Fruit fly (Drosophila melanogaster) whole organism, embryonic: ENCODE data around the gene CG44303.

ENCODE experiments used
- Atf6 ChIP-seq: fragments of 200-800 bp; sonication (Bioruptor generic); IDR thresholded peaks from 2 replicates; pipeline ENCODE4 v1.3.6; 2022; ENCODE audit warnings: missing biosample characterization, missing genetic modification characterization
- CG1024 ChIP-seq: fragments of 200-800 bp; sonication (Bioruptor generic); IDR thresholded peaks from 2 replicates; pipeline ENCODE4 v1.3.6; 2022; ENCODE audit warnings: missing biosample characterization, missing genetic modification characterization
- CG12391 ChIP-seq: fragments of 200-800 bp; sonication (Bioruptor generic); optimal IDR thresholded peaks from 3 replicates; lab custom pipeline; 2018; ENCODE audit warnings: missing biosample characterization, mild to moderate bottlenecking, missing genetic modification characterization, moderate library complexity
- CG13123 ChIP-seq: fragments of 200-800 bp; sonication (Bioruptor generic); optimal IDR thresholded peaks from 2 replicates; lab custom pipeline; 2016; ENCODE audit warnings: missing biosample characterization, missing genetic modification characterization
- CG1603 ChIP-seq: fragments of 200-800 bp; sonication (Bioruptor generic); optimal IDR thresholded peaks from 2 replicates; lab custom pipeline; 2019; ENCODE audit warnings: missing biosample characterization, mild to moderate bottlenecking, missing genetic modification characterization, moderate library complexity
- CG17359 ChIP-seq: fragments of 200-800 bp; sonication (Bioruptor generic); optimal IDR thresholded peaks from 3 replicates; lab custom pipeline; 2018; ENCODE audit warnings: missing biosample characterization, mild to moderate bottlenecking, missing genetic modification characterization, moderate library complexity
- CG17361 ChIP-seq: fragments of 200-800 bp; sonication (Bioruptor generic); IDR thresholded peaks from 3 replicates; pipeline ENCODE4 v1.3.6; 2022; ENCODE audit warnings: missing biosample characterization, missing genetic modification characterization
- CG17829 ChIP-seq: fragments of 200-800 bp; optimal IDR thresholded peaks from 2 replicates; lab custom pipeline; 2019; ENCODE audit warnings: missing biosample characterization, mild to moderate bottlenecking, missing genetic modification characterization, moderate library complexity
- CG1832 ChIP-seq: fragments of 200-800 bp; sonication (Bioruptor generic); optimal IDR thresholded peaks from 2 replicates; lab custom pipeline; 2017; ENCODE audit warnings: missing biosample characterization, mild to moderate bottlenecking, missing genetic modification characterization, inconsistent platforms
- CG2199 ChIP-seq: fragments of 200-800 bp; sonication (Bioruptor generic); IDR thresholded peaks from 3 replicates; pipeline ENCODE4 v1.3.6; 2022; ENCODE audit warnings: missing biosample characterization, missing genetic modification characterization
- CG2712 ChIP-seq: fragments of 200-800 bp; optimal IDR thresholded peaks from 3 replicates; lab custom pipeline; 2019; ENCODE audit warnings: missing biosample characterization, mild to moderate bottlenecking, missing genetic modification characterization, moderate library complexity
- CG31224 ChIP-seq: fragments of 200-800 bp; sonication (Bioruptor generic); IDR thresholded peaks from 2 replicates; pipeline ENCODE4 v1.3.6; 2022; ENCODE audit warnings: missing biosample characterization, missing genetic modification characterization
- CG42726 ChIP-seq: fragments of 200-800 bp; sonication (Bioruptor generic); IDR thresholded peaks from 2 replicates; pipeline ENCODE4 v1.3.6; 2022; ENCODE audit warnings: missing biosample characterization, missing genetic modification characterization; ENCODE audit not compliant: partially characterized antibody
- CG4820 ChIP-seq: fragments of 200-800 bp; sonication (Bioruptor generic); optimal IDR thresholded peaks from 3 replicates; lab custom pipeline; 2016; ENCODE audit warnings: missing biosample characterization, missing genetic modification characterization
- CG5180 ChIP-seq: fragments of 200-800 bp; sonication (Bioruptor generic); optimal IDR thresholded peaks from 3 replicates; lab custom pipeline; 2017; ENCODE audit warnings: missing biosample characterization, missing genetic modification characterization, mild to moderate bottlenecking, moderate library complexity, missing genetic modification reagents
- CG7745 ChIP-seq: fragments of 200-800 bp; sonication (Bioruptor generic); optimal IDR thresholded peaks from 2 replicates; lab custom pipeline; 2018; ENCODE audit warnings: missing biosample characterization, mild to moderate bottlenecking, missing genetic modification characterization, moderate library complexity
- CG7963 ChIP-seq: fragments of 200-800 bp; sonication (Bioruptor generic); IDR thresholded peaks from 3 replicates; pipeline ENCODE4 v1.3.6; 2022; ENCODE audit warnings: missing biosample characterization, missing genetic modification characterization; ENCODE audit not compliant: partially characterized antibody
- CG8388 ChIP-seq: fragments of 200-800 bp; sonication (Bioruptor generic); optimal IDR thresholded peaks from 2 replicates; lab custom pipeline; 2019; ENCODE audit warnings: missing biosample characterization, mild to moderate bottlenecking, missing genetic modification characterization, moderate library complexity
- CG9727 ChIP-seq: fragments of 200-800 bp; sonication (Bioruptor generic); optimal IDR thresholded peaks from 3 replicates; lab custom pipeline; 2017; ENCODE audit warnings: missing biosample characterization, mild to moderate bottlenecking, missing genetic modification characterization
- D ChIP-seq, 2 experiments: fragments of 200-800 bp in 1 of 2; fragments of >200 bp in 1 of 2; sonication (Bioruptor generic) in 1 of 2; optimal IDR thresholded peaks; 2 replicates in 1 of 2; 3 replicates in 1 of 2; lab custom pipeline; 2017; ENCODE audit warnings: mild to moderate bottlenecking in 1 of 2, missing biosample characterization in 1 of 2, missing genetic modification characterization in 1 of 2, missing genetic modification reagents in 1 of 2
- Hr51 ChIP-seq, 2 experiments: fragments of 200-800 bp; sonication (Bioruptor generic); optimal IDR thresholded peaks; 2 replicates in 1 of 2; 3 replicates in 1 of 2; lab custom pipeline; 2016 to 2018; ENCODE audit warnings: missing biosample characterization in 2 of 2, missing genetic modification characterization in 2 of 2, mild to moderate bottlenecking in 1 of 2, moderate library complexity in 1 of 2
- MESR4 ChIP-seq: fragments of 200-800 bp; sonication (Bioruptor generic); optimal IDR thresholded peaks from 2 replicates; lab custom pipeline; 2018; ENCODE audit warnings: missing biosample characterization, mild to moderate bottlenecking, missing genetic modification characterization, moderate library complexity
- Mad ChIP-seq: fragments of 200-800 bp; sonication (Bioruptor generic); optimal IDR thresholded peaks from 2 replicates; lab custom pipeline; 2016; ENCODE audit warnings: missing biosample characterization, missing genetic modification characterization
- Neu2 ChIP-seq: fragments of 200-800 bp; sonication (Bioruptor generic); optimal IDR thresholded peaks from 3 replicates; lab custom pipeline; 2016; ENCODE audit warnings: missing biosample characterization, missing genetic modification characterization, borderline replicate concordance
- Pdp1 ChIP-seq, 2 experiments: fragments of 200-800 bp; sonication (Bioruptor generic); optimal IDR thresholded peaks; 3 replicates each; lab custom pipeline; 2016; ENCODE audit warnings: missing biosample characterization in 2 of 2, missing genetic modification characterization in 2 of 2, mild to moderate bottlenecking in 1 of 2, moderate library complexity in 1 of 2
- Rx ChIP-seq: fragments of 200-800 bp; sonication (Bioruptor generic); IDR thresholded peaks from 2 replicates; pipeline ENCODE4 v1.3.6; 2022; ENCODE audit warnings: missing biosample characterization, missing genetic modification characterization
- Vsx1 ChIP-seq: fragments of 200-800 bp; sonication (Bioruptor generic); optimal IDR thresholded peaks from 2 replicates; lab custom pipeline; 2017; ENCODE audit warnings: missing biosample characterization, mild to moderate bottlenecking, missing genetic modification characterization, missing genetic modification reagents
- ab ChIP-seq: fragments of 200-800 bp; sonication (Bioruptor generic); optimal IDR thresholded peaks from 2 replicates; lab custom pipeline; 2016; ENCODE audit warnings: missing biosample characterization, missing genetic modification characterization
- bbx ChIP-seq: fragments of 200-800 bp; sonication (Bioruptor generic); IDR thresholded peaks from 2 replicates; pipeline ENCODE4 v1.3.6; 2022; ENCODE audit warnings: missing biosample characterization, missing genetic modification characterization; ENCODE audit not compliant: partially characterized antibody
- bsh ChIP-seq, 2 experiments: fragments of 200-800 bp; sonication (Bioruptor generic); optimal IDR thresholded peaks; 2 replicates each; lab custom pipeline; 2017 to 2018; ENCODE audit warnings: mild to moderate bottlenecking in 2 of 2, missing biosample characterization in 2 of 2, missing genetic modification characterization in 2 of 2, moderate library complexity in 1 of 2
- btn ChIP-seq: fragments of 200-800 bp; sonication (Bioruptor generic); optimal IDR thresholded peaks from 2 replicates; lab custom pipeline; 2016; ENCODE audit warnings: missing biosample characterization, missing genetic modification characterization
- cg ChIP-seq: fragments of 200-800 bp; sonication (Bioruptor generic); optimal IDR thresholded peaks from 3 replicates; lab custom pipeline; 2019; ENCODE audit warnings: missing biosample characterization, mild to moderate bottlenecking, missing genetic modification characterization, moderate library complexity
- crol ChIP-seq: fragments of 200-800 bp; sonication (Bioruptor generic); IDR thresholded peaks from 2 replicates; pipeline ENCODE4 v1.3.6; 2022; ENCODE audit warnings: missing biosample characterization, missing genetic modification characterization
- crp ChIP-seq, 2 experiments: fragments of 200-800 bp; sonication (Bioruptor generic); optimal IDR thresholded peaks; 2 replicates in 1 of 2; 3 replicates in 1 of 2; lab custom pipeline; 2017; ENCODE audit warnings: missing biosample characterization in 2 of 2, missing genetic modification characterization in 2 of 2, mild to moderate bottlenecking in 1 of 2, moderate library complexity in 1 of 2
- eve ChIP-seq, 2 experiments: fragments of >200 bp; optimal IDR thresholded peaks; 2 replicates each; lab custom pipeline; 2017; ENCODE audit warnings: missing biosample characterization in 2 of 2, missing genetic modification characterization in 2 of 2
- fd96Cb ChIP-seq: fragments of 200-800 bp; sonication (Bioruptor generic); optimal IDR thresholded peaks from 2 replicates; lab custom pipeline; 2018; ENCODE audit warnings: missing biosample characterization, mild to moderate bottlenecking, missing genetic modification characterization, moderate library complexity
- fru ChIP-seq: fragments of >200 bp; optimal IDR thresholded peaks from 2 replicates; lab custom pipeline; 2017
- gem ChIP-seq: fragments of 200-800 bp; sonication (Bioruptor generic); optimal IDR thresholded peaks from 2 replicates; lab custom pipeline; 2019; ENCODE audit warnings: missing biosample characterization, mild to moderate bottlenecking, missing genetic modification characterization, moderate library complexity
- knrl ChIP-seq: fragments of 200-800 bp; sonication (Bioruptor generic); IDR thresholded peaks from 3 replicates; pipeline ENCODE4 v1.3.6; 2022; ENCODE audit warnings: missing biosample characterization, missing genetic modification characterization; ENCODE audit not compliant: partially characterized antibody
- pan ChIP-seq, 4 experiments: fragments of >200 bp in 3 of 4; fragments of 200-800 bp in 1 of 4; sonication (Bioruptor generic) in 1 of 4; optimal IDR thresholded peaks in 3 of 4; IDR thresholded peaks in 1 of 4; 2 replicates each; pipeline versions ENCODE4 v1.3.6 to Lab custom; 2017 to 2022; ENCODE audit warnings: missing biosample characterization in 2 of 4, missing genetic modification characterization in 2 of 4, mixed read lengths in 1 of 4
- pnt ChIP-seq: fragments of 200-800 bp; sonication (Bioruptor generic); optimal IDR thresholded peaks from 3 replicates; lab custom pipeline; 2016; ENCODE audit warnings: missing biosample characterization, missing genetic modification characterization
- psq ChIP-seq: fragments of 200-800 bp; sonication (Bioruptor generic); optimal IDR thresholded peaks from 2 replicates; lab custom pipeline; 2017; ENCODE audit warnings: missing biosample characterization, missing genetic modification characterization
- ranshi ChIP-seq: fragments of 200-800 bp; sonication (Bioruptor generic); IDR thresholded peaks from 2 replicates; pipeline ENCODE4 v1.3.6; 2022; ENCODE audit warnings: missing biosample characterization, missing genetic modification characterization
- row ChIP-seq: fragments of 200-800 bp; sonication (Bioruptor generic); IDR thresholded peaks from 3 replicates; pipeline ENCODE4 v1.3.6; 2022; ENCODE audit warnings: missing biosample characterization, missing genetic modification characterization
- sens ChIP-seq: fragments of 200-800 bp; sonication (Bioruptor generic); peaks from one replicate; lab custom pipeline; 2016; ENCODE audit warnings: missing biosample characterization, missing genetic modification characterization
- so ChIP-seq: fragments of 200-800 bp; sonication (Bioruptor generic); IDR thresholded peaks from 3 replicates; pipeline ENCODE4 v1.3.6; 2022; ENCODE audit warnings: missing biosample characterization, missing genetic modification characterization
- vvl ChIP-seq: fragments of 200-800 bp; sonication (Bioruptor generic); IDR thresholded peaks from 2 replicates; pipeline ENCODE4 v1.3.6; 2022; ENCODE audit warnings: missing biosample characterization, missing genetic modification characterization

Gene CG44303

DNA sequence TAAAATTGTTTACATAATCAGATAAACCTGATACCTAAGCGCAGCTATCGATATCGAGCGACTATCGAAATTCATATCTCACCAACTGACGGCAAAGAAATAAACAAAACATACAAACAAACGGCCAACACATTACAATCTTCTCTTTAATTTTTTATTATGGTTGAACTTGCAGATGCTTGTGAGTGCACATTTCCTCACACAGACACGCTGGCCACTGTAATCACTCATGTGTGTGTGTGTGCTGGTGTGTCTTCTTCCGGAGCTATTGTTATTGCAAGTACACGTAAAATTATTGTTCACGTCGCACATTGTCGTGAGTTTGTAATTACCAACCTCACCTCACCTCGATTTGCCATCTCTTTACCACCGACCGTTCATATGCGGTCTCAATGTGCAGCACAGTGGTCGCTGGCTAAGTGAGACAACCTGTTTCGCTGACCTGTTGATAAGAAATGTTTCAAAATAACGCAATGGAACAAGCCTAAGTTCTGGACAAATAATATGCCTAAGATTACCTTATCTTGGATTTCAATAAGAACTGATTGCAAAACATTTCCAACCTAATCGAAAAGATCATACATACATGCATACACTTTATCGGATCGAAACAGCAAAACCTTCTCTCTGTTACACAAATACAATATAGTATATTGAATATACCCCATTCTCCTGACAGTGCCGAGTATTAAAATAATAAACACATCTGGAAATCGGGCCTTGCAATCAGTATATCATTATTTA, 18.0 kb upstream of the CG44303 start (continued):
- TF ChIP-seq pan (optimal IDR thresholded peaks at IDR 0.05; lab: Kevin White, UChicago) (no peak), pan (GFP tag; optimal IDR thresholded peaks at IDR 0.05 in 1 of 2, IDR thresholded peaks at IDR 0.05 in 1 of 2) (no peak), CG17359 (tag; lab: Kevin White, UChicago) (no peak), CG2712 (peak; percentile 19), CG7745 (tag; lab: Kevin White, UChicago) (no peak), btn (GFP tag; lab: Kevin White, UChicago) (no peak), fd96Cb (tag; lab: Kevin White, UChicago) (peak; percentile 7), sens (GFP tag; lab: Kevin White, UChicago) (peak; percentile 74), CG17829 (no peak), CG1024 (GFP tag; lab: Robert Waterston, UW) (no peak), CG1832 (no peak), CG9727 (GFP tag; lab: Kevin White, UChicago) (peak; percentile 6), CG42726 (GFP tag; lab: Robert Waterston, UW) (no peak), Neu2 (GFP tag; lab: Kevin White, UChicago) (no peak), CG2199 (GFP tag; lab: Robert Waterston, UW) (no peak), Vsx1 (GFP tag; lab: Kevin White, UChicago) (no peak), gem (tag; lab: Kevin White, UChicago) (peak; percentile 18), CG13123 (GFP tag; lab: Kevin White, UChicago) (no peak), Mad (GFP tag; lab: Kevin White, UChicago) (no peak), fru (lab: Kevin White, UChicago) (no peak), CG5180 (GFP tag; lab: Kevin White, UChicago) (peak; percentile 40), psq (no peak), bbx (GFP tag; lab: Robert Waterston, UW) (no peak), vvl (peak; percentile 10; the same call in 1 of the 2 replicates), CG8388 (GFP tag; lab: Kevin White, UChicago) (no peak), CG1603 (tag; lab: Kevin White, UChicago) (peak; percentile 26), Pdp1 (GFP tag; optimal IDR thresholded peaks at IDR 0.05; lab: Kevin White, UChicago) (peak in 1 of 2 experiments; percentile 46), eve (GFP tag; optimal IDR thresholded peaks at IDR 0.05; lab: Kevin White, UChicago) (peak in 1 of 2 experiments; percentile 2), crp (GFP tag; optimal IDR thresholded peaks at IDR 0.05; lab: Kevin White, UChicago) (no peak), cg (GFP tag; lab: Kevin White, UChicago) (peak; percentile 58), ab (GFP tag; lab: Kevin White, UChicago) (no peak), so (GFP tag; lab: Robert Waterston, UW) (no peak), knrl (GFP tag; lab: Robert Waterston, UW) (no peak), CG31224 (GFP tag; lab: Robert Waterston, UW) (no peak), CG7963 (GFP tag; lab: Robert Waterston, UW) (no peak), D (optimal IDR thresholded peaks at IDR 0.05; lab: Kevin White, UChicago) (no peak), D (GFP tag; optimal IDR thresholded peaks at IDR 0.05; lab: Kevin White, UChicago) (peak; percentile 28), Rx (GFP tag; lab: Robert Waterston, UW) (no peak), CG17361 (GFP tag; lab: Robert Waterston, UW) (peak; percentile 62; the same call in 2 of the 3 replicates), bsh (GFP tag; optimal IDR thresholded peaks at IDR 0.05; lab: Kevin White, UChicago) (peak in 1 of 2 experiments; percentile 11), CG4820 (GFP tag; lab: Kevin White, UChicago) (peak; percentile 1), CG12391 (tag; lab: Kevin White, UChicago) (peak; percentile 11), MESR4 (GFP tag; lab: Kevin White, UChicago) (no peak), pnt (GFP tag; lab: Kevin White, UChicago) (no peak), Hr51 (GFP tag; optimal IDR thresholded peaks at IDR 0.05; lab: Kevin White, UChicago) (peak in 1 of 2 experiments; percentile 23), crol (GFP tag; lab: Robert Waterston, UW) (peak; percentile 59), row (GFP tag; lab: Robert Waterston, UW) (peak; percentile 46; the same call in 2 of the 3 replicates), ranshi (GFP tag; lab: Robert Waterston, UW) (no peak), Atf6 (GFP tag; lab: Robert Waterston, UW) (no peak)
